Fruit fly (Drosophila melanogaster): ENCODE results near the gene CG17129.

The CG17129 gene

DNA sequence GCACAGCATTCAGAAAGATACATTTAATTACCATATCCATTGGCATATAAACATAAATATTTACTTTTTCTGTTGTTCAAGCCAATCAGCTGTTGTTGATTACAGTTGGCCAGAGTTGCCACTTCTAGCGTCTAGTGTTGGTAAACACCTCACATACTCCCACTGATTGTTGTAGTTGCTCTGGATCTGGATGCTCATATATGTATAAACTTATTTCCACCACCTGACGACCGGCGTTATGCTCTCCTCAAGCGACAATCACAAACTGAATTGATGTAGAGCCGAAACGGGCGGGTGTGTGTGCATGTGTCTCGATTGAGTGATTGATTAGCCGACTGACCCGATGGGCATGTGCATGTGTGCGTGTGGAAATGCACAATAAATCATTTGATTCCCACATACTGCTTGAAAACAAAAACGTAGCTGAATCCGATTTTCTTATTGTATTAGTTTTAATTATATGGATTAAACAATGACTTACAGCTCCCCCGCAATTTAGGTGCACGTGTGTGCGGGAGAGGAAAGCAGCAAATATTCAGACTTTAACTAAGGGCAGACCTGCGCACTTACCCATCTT lies 1.8 kb upstream of the CG17129 start (continued):
- no peak for TF ChIP-seq dimm (GFP tag; IDR thresholded peaks at IDR 0.05)
- TF ChIP-seq mld (GFP tag; IDR thresholded peaks at IDR 0.05; ENCODE audit: partially characterized antibody), result no peak
- no peak for TF ChIP-seq zen2 (GFP tag; IDR thresholded peaks at IDR 0.05; ENCODE audit: partially characterized antibody)
- peak; percentile 1 for TF ChIP-seq CG9437 (GFP tag; optimal IDR thresholded peaks at IDR 0.05)
- TF ChIP-seq CG17568 (GFP tag; optimal IDR thresholded peaks at IDR 0.05), result no peak
- peak; percentile 46 for TF ChIP-seq lilli (GFP tag; optimal IDR thresholded peaks at IDR 0.05)
- peak; percentile 20 for TF ChIP-seq phol (tag; optimal IDR thresholded peaks at IDR 0.05)
- no peak for TF ChIP-seq pan (optimal IDR thresholded peaks at IDR 0.05)
- TF ChIP-seq pan (GFP tag; optimal IDR thresholded peaks at IDR 0.05 in 1 of 2, IDR thresholded peaks at IDR 0.05 in 1 of 2), result no peak
- TF ChIP-seq klu (GFP tag; IDR thresholded peaks at IDR 0.05), result peak; percentile 63
- peak; percentile 55 for TF ChIP-seq gro (GFP tag; optimal IDR thresholded peaks at IDR 0.05)
- TF ChIP-seq CG14860 (GFP tag; IDR thresholded peaks at IDR 0.05; ENCODE audit: partially characterized antibody), result no peak
- TF ChIP-seq odd (GFP tag; optimal IDR thresholded peaks at IDR 0.05), result peak; percentile 24
- peak; percentile 42 for TF ChIP-seq CG9609 (GFP tag; optimal IDR thresholded peaks at IDR 0.05)
- TF ChIP-seq CG6765 (GFP tag; optimal IDR thresholded peaks at IDR 0.05), result peak; percentile 25
- TF ChIP-seq z (GFP tag; IDR thresholded peaks at IDR 0.05), result peak; percentile 67; the same call in 2 of the 3 replicates
- TF ChIP-seq ken (GFP tag; IDR thresholded peaks at IDR 0.05), result peak; percentile 51; the same call in 1 of the 3 replicates
- TF ChIP-seq Opbp (GFP tag; IDR thresholded peaks at IDR 0.05; ENCODE audit: partially characterized antibody), result peak; percentile 46; the same call in 2 of the 3 replicates
- TF ChIP-seq MESR4 (GFP tag; optimal IDR thresholded peaks at IDR 0.05), result peak; percentile 82
- peak; percentile 52 for TF ChIP-seq CG11398 (GFP tag; optimal IDR thresholded peaks at IDR 0.05)
- TF ChIP-seq Aef1 (GFP tag; IDR thresholded peaks at IDR 0.05), result peak; percentile 80
- TF ChIP-seq rib (GFP tag; IDR thresholded peaks at IDR 0.05), result no peak
- no peak for TF ChIP-seq H15 (GFP tag; IDR thresholded peaks at IDR 0.05)
- TF ChIP-seq CG1024 (GFP tag; IDR thresholded peaks at IDR 0.05), result no peak
- peak; percentile 21 for TF ChIP-seq sd (tag; optimal IDR thresholded peaks at IDR 0.05)
- peak; percentile 80 for TF ChIP-seq kah (GFP tag; optimal IDR thresholded peaks at IDR 0.05)
- TF ChIP-seq pros (GFP tag; optimal IDR thresholded peaks at IDR 0.05), result peak; percentile 73
- peak; percentile 53 for TF ChIP-seq NC2β (GFP tag; optimal IDR thresholded peaks at IDR 0.05)
- TF ChIP-seq al (GFP tag; IDR thresholded peaks at IDR 0.05), result no peak
- peak; percentile 64 for TF ChIP-seq sob (GFP tag; IDR thresholded peaks at IDR 0.05)
- peak; percentile 23 to 45 for TF ChIP-seq Pdp1 (GFP tag; optimal IDR thresholded peaks at IDR 0.05)
- peak; percentile 45 for TF ChIP-seq Rfx (GFP tag; IDR thresholded peaks at IDR 0.05)
- peak; percentile 37; the same call in 1 of the 2 replicates for TF ChIP-seq CG32532 (GFP tag; IDR thresholded peaks at IDR 0.05)
- TF ChIP-seq fd96Cb (tag; optimal IDR thresholded peaks at IDR 0.05), result no peak
- TF ChIP-seq Med (GFP tag), result peak; percentile 96
- peak; percentile 17; the same call in 1 of the 2 replicates for TF ChIP-seq sna (GFP tag; IDR thresholded peaks at IDR 0.05; ENCODE audit: partially characterized antibody)
- TF ChIP-seq Atf-2 (GFP tag; optimal IDR thresholded peaks at IDR 0.05), result peak; percentile 5
- TF ChIP-seq Dp (GFP tag; optimal IDR thresholded peaks at IDR 0.05), result peak; percentile 29
- TF ChIP-seq eve (GFP tag; optimal IDR thresholded peaks at IDR 0.05), result no peak
- no peak for TF ChIP-seq CG8944 (GFP tag; optimal IDR thresholded peaks at IDR 0.05)
- no peak for TF ChIP-seq croc (GFP tag; conservative IDR thresholded peaks at IDR 0.05)
- TF ChIP-seq CG7556 (GFP tag; optimal IDR thresholded peaks at IDR 0.05), result peak; percentile 30
- TF ChIP-seq CG8924 (tag; optimal IDR thresholded peaks at IDR 0.05), result peak; percentile 78
- peak; percentile 1 for TF ChIP-seq CG10654 (GFP tag; optimal IDR thresholded peaks at IDR 0.05)
- TF ChIP-seq CHES-1-like (GFP tag; optimal IDR thresholded peaks at IDR 0.05), result peak; percentile 80
- TF ChIP-seq CG10959 (GFP tag; IDR thresholded peaks at IDR 0.05), result no peak
- TF ChIP-seq onecut (GFP tag; IDR thresholded peaks at IDR 0.05), result no peak
- TF ChIP-seq crp (GFP tag; optimal IDR thresholded peaks at IDR 0.05), result peak; percentile 72 to 96
- peak; percentile 61 for TF ChIP-seq nerfin-1 (tag; optimal IDR thresholded peaks at IDR 0.05)
- 0 out of 2 replicates have a peak, but pooled peaks have one; percentile 17 for TF ChIP-seq CG11247 (GFP tag; IDR thresholded peaks at IDR 0.05)
